Fruit fly (Drosophila melanogaster) whole organism, embryonic: ENCODE measurements around the gene RhoGAP19D.

Source experiments
- Abd-B ChIP-seq: fragments of 200-800 bp; sonication (Bioruptor generic); optimal IDR thresholded peaks from 2 replicates; lab custom pipeline; 2018; ENCODE audit warnings: missing biosample characterization, mild to moderate bottlenecking, missing genetic modification characterization, moderate library complexity
- B-H1 ChIP-seq: fragments of 200-800 bp; sonication (Bioruptor generic); IDR thresholded peaks from 3 replicates; pipeline ENCODE4 v1.3.6; 2022; ENCODE audit warnings: missing biosample characterization, missing genetic modification characterization
- CG10979 ChIP-seq: fragments of 200-800 bp; sonication (Bioruptor generic); optimal IDR thresholded peaks from 2 replicates; lab custom pipeline; 2018; ENCODE audit warnings: missing biosample characterization, mild to moderate bottlenecking, missing genetic modification characterization, moderate library complexity
- CG12219 ChIP-seq: fragments of 200-800 bp; sonication (Bioruptor generic); optimal IDR thresholded peaks from 3 replicates; lab custom pipeline; 2018; ENCODE audit warnings: missing biosample characterization, mild to moderate bottlenecking, missing genetic modification characterization
- CG12391 ChIP-seq: fragments of 200-800 bp; sonication (Bioruptor generic); optimal IDR thresholded peaks from 3 replicates; lab custom pipeline; 2018; ENCODE audit warnings: missing biosample characterization, mild to moderate bottlenecking, missing genetic modification characterization, moderate library complexity
- CG14014 ChIP-seq: fragments of 200-800 bp; sonication (Bioruptor generic); IDR thresholded peaks from 2 replicates; pipeline ENCODE4 v1.3.6; 2022; ENCODE audit warnings: missing biosample characterization, missing genetic modification characterization
- CG17359 ChIP-seq: fragments of 200-800 bp; sonication (Bioruptor generic); optimal IDR thresholded peaks from 3 replicates; lab custom pipeline; 2018; ENCODE audit warnings: missing biosample characterization, mild to moderate bottlenecking, missing genetic modification characterization, moderate library complexity
- CG17912 ChIP-seq: fragments of 200-800 bp; sonication (Bioruptor generic); optimal IDR thresholded peaks from 2 replicates; lab custom pipeline; 2018; ENCODE audit warnings: missing biosample characterization, mild to moderate bottlenecking, missing genetic modification characterization
- CG18262 ChIP-seq: fragments of 200-800 bp; optimal IDR thresholded peaks from 3 replicates; lab custom pipeline; 2019; ENCODE audit warnings: missing biosample characterization, mild to moderate bottlenecking, missing genetic modification characterization, moderate library complexity
- CG18619 ChIP-seq: fragments of 200-800 bp; sonication (Bioruptor generic); optimal IDR thresholded peaks from 3 replicates; lab custom pipeline; 2017; ENCODE audit warnings: missing biosample characterization, mild to moderate bottlenecking, missing genetic modification characterization
- CG2678 ChIP-seq: fragments of 200-800 bp; sonication (Bioruptor generic); optimal IDR thresholded peaks from 3 replicates; lab custom pipeline; 2019; ENCODE audit warnings: missing biosample characterization, mild to moderate bottlenecking, missing genetic modification characterization, moderate library complexity
- CG2712 ChIP-seq: fragments of 200-800 bp; optimal IDR thresholded peaks from 3 replicates; lab custom pipeline; 2019; ENCODE audit warnings: missing biosample characterization, mild to moderate bottlenecking, missing genetic modification characterization, moderate library complexity
- CG3065 ChIP-seq: fragments of 200-800 bp; sonication (Bioruptor generic); optimal IDR thresholded peaks from 2 replicates; lab custom pipeline; 2016; ENCODE audit warnings: missing biosample characterization, missing genetic modification characterization
- CG32767 ChIP-seq: fragments of 200-800 bp; sonication (Bioruptor generic); IDR thresholded peaks from 2 replicates; pipeline ENCODE4 v1.3.6; 2022; ENCODE audit warnings: missing biosample characterization, missing genetic modification characterization
- CG32772 ChIP-seq: fragments of 200-800 bp; sonication (Bioruptor generic); IDR thresholded peaks from 2 replicates; pipeline ENCODE4 v1.3.6; 2022; ENCODE audit warnings: missing biosample characterization, missing genetic modification characterization
- CG6765 ChIP-seq: fragments of 200-800 bp; sonication (Bioruptor generic); optimal IDR thresholded peaks from 3 replicates; lab custom pipeline; 2017; ENCODE audit warnings: missing biosample characterization, mild to moderate bottlenecking, missing genetic modification characterization
- CG7786 ChIP-seq: fragments of 200-800 bp; sonication (Bioruptor generic); optimal IDR thresholded peaks from 2 replicates; lab custom pipeline; 2016; ENCODE audit warnings: missing biosample characterization, missing genetic modification characterization
- CG9609 ChIP-seq: fragments of 200-800 bp; sonication (Bioruptor generic); optimal IDR thresholded peaks from 3 replicates; lab custom pipeline; 2016; ENCODE audit warnings: missing biosample characterization, missing genetic modification characterization
- HmgZ ChIP-seq: fragments of 200-800 bp; sonication (Bioruptor generic); optimal IDR thresholded peaks from 2 replicates; lab custom pipeline; 2018; ENCODE audit warnings: missing biosample characterization, mild to moderate bottlenecking, missing genetic modification characterization
- Med ChIP-seq: fragments of 200-800 bp; sonication (Bioruptor generic); peaks from one replicate; lab custom pipeline; 2016; ENCODE audit warnings: missing biosample characterization, missing genetic modification characterization, mild to moderate bottlenecking, inconsistent platforms, moderate library complexity
- NC2α ChIP-seq: fragments of 200-800 bp; sonication (Bioruptor generic); optimal IDR thresholded peaks from 2 replicates; lab custom pipeline; 2016; ENCODE audit warnings: missing biosample characterization, missing genetic modification characterization
- Pdp1 ChIP-seq, 2 experiments: fragments of 200-800 bp; sonication (Bioruptor generic); optimal IDR thresholded peaks; 3 replicates each; lab custom pipeline; 2016; ENCODE audit warnings: missing biosample characterization in 2 of 2, missing genetic modification characterization in 2 of 2, mild to moderate bottlenecking in 1 of 2, moderate library complexity in 1 of 2
- Sox102F ChIP-seq: fragments of 200-800 bp; sonication (Bioruptor generic); optimal IDR thresholded peaks from 2 replicates; lab custom pipeline; 2018; ENCODE audit warnings: missing biosample characterization, mild to moderate bottlenecking, missing genetic modification characterization, moderate library complexity
- az2 ChIP-seq: fragments of 200-800 bp; sonication (Bioruptor generic); optimal IDR thresholded peaks from 3 replicates; lab custom pipeline; 2016; ENCODE audit warnings: missing biosample characterization, missing genetic modification characterization
- br ChIP-seq: fragments of >200 bp; optimal IDR thresholded peaks from 2 replicates; lab custom pipeline; 2017
- bsh ChIP-seq, 2 experiments: fragments of 200-800 bp; sonication (Bioruptor generic); optimal IDR thresholded peaks; 2 replicates each; lab custom pipeline; 2017 to 2018; ENCODE audit warnings: mild to moderate bottlenecking in 2 of 2, missing biosample characterization in 2 of 2, missing genetic modification characterization in 2 of 2, moderate library complexity in 1 of 2
- chif ChIP-seq, 2 experiments: fragments of 200-800 bp; sonication (Bioruptor generic); optimal IDR thresholded peaks; 3 replicates each; lab custom pipeline; 2016; ENCODE audit warnings: missing biosample characterization in 2 of 2, missing genetic modification characterization in 2 of 2
- ci ChIP-seq: fragments of 200-800 bp; sonication (Bioruptor generic); IDR thresholded peaks from 3 replicates; pipeline ENCODE4 v1.3.6; 2022; ENCODE audit warnings: missing biosample characterization, missing genetic modification characterization
- crol ChIP-seq: fragments of 200-800 bp; sonication (Bioruptor generic); IDR thresholded peaks from 2 replicates; pipeline ENCODE4 v1.3.6; 2022; ENCODE audit warnings: missing biosample characterization, missing genetic modification characterization
- dpn ChIP-seq, 2 experiments: fragments of 200-800 bp; sonication (Bioruptor generic); optimal IDR thresholded peaks; 3 replicates each; lab custom pipeline; 2016; ENCODE audit warnings: missing biosample characterization in 2 of 2, missing genetic modification characterization in 2 of 2
- emc ChIP-seq: fragments of 200-800 bp; sonication (Bioruptor generic); optimal IDR thresholded peaks from 2 replicates; lab custom pipeline; 2016; ENCODE audit warnings: missing biosample characterization, missing genetic modification characterization
- eve ChIP-seq, 2 experiments: fragments of >200 bp; optimal IDR thresholded peaks; 2 replicates each; lab custom pipeline; 2017; ENCODE audit warnings: missing biosample characterization in 2 of 2, missing genetic modification characterization in 2 of 2
- fd102C ChIP-seq: fragments of 200-800 bp; sonication (Bioruptor generic); optimal IDR thresholded peaks from 2 replicates; lab custom pipeline; 2018; ENCODE audit warnings: missing biosample characterization, mild to moderate bottlenecking, missing genetic modification characterization, moderate library complexity
- hkb ChIP-seq, 2 experiments: fragments of 200-800 bp in 1 of 2; fragments of >200 bp in 1 of 2; sonication (Bioruptor generic) in 1 of 2; IDR thresholded peaks in 1 of 2; optimal IDR thresholded peaks in 1 of 2; 2 replicates each; pipeline versions ENCODE4 v1.3.6 to Lab custom; 2017 to 2022; ENCODE audit warnings: missing biosample characterization in 1 of 2, missing genetic modification characterization in 1 of 2
- kay ChIP-seq: fragments of 200-800 bp; sonication (Bioruptor generic); optimal IDR thresholded peaks from 2 replicates; lab custom pipeline; 2016; ENCODE audit warnings: missing biosample characterization, missing genetic modification characterization
- nmo ChIP-seq: fragments of 200-800 bp; sonication (Bioruptor generic); optimal IDR thresholded peaks from 2 replicates; lab custom pipeline; 2018; ENCODE audit warnings: missing biosample characterization, mild to moderate bottlenecking, missing genetic modification characterization, moderate library complexity
- onecut ChIP-seq: fragments of 200-800 bp; sonication (Bioruptor generic); IDR thresholded peaks from 2 replicates; pipeline ENCODE4 v1.3.6; 2022; ENCODE audit warnings: missing biosample characterization, missing genetic modification characterization
- peb ChIP-seq: fragments of 200-800 bp; sonication (Bioruptor generic); IDR thresholded peaks from 2 replicates; pipeline ENCODE4 v1.3.6; 2022; ENCODE audit warnings: missing biosample characterization, missing genetic modification characterization
- prd ChIP-seq, 3 experiments: fragments of >200 bp in 2 of 3; fragments of 200-800 bp in 1 of 3; sonication (Bioruptor generic) in 1 of 3; optimal IDR thresholded peaks in 2 of 3; IDR thresholded peaks in 1 of 3; 2 replicates in 2 of 3; 3 replicates in 1 of 3; pipeline versions ENCODE4 v1.3.6 to Lab custom; 2017 to 2022; ENCODE audit warnings: missing biosample characterization in 1 of 3, missing genetic modification characterization in 1 of 3
- psq ChIP-seq: fragments of 200-800 bp; sonication (Bioruptor generic); optimal IDR thresholded peaks from 2 replicates; lab custom pipeline; 2017; ENCODE audit warnings: missing biosample characterization, missing genetic modification characterization
- row ChIP-seq: fragments of 200-800 bp; sonication (Bioruptor generic); IDR thresholded peaks from 3 replicates; pipeline ENCODE4 v1.3.6; 2022; ENCODE audit warnings: missing biosample characterization, missing genetic modification characterization
- sens ChIP-seq: fragments of 200-800 bp; sonication (Bioruptor generic); peaks from one replicate; lab custom pipeline; 2016; ENCODE audit warnings: missing biosample characterization, missing genetic modification characterization
- slbo ChIP-seq: fragments of 200-800 bp; sonication (Bioruptor generic); IDR thresholded peaks from 2 replicates; pipeline ENCODE4 v1.3.6; 2022; ENCODE audit warnings: missing biosample characterization, missing genetic modification characterization
- sob ChIP-seq: fragments of 200-800 bp; sonication (Bioruptor generic); IDR thresholded peaks from 2 replicates; pipeline ENCODE4 v1.3.6; 2022; ENCODE audit warnings: missing biosample characterization, missing genetic modification characterization

RhoGAP19D gene

DNA sequence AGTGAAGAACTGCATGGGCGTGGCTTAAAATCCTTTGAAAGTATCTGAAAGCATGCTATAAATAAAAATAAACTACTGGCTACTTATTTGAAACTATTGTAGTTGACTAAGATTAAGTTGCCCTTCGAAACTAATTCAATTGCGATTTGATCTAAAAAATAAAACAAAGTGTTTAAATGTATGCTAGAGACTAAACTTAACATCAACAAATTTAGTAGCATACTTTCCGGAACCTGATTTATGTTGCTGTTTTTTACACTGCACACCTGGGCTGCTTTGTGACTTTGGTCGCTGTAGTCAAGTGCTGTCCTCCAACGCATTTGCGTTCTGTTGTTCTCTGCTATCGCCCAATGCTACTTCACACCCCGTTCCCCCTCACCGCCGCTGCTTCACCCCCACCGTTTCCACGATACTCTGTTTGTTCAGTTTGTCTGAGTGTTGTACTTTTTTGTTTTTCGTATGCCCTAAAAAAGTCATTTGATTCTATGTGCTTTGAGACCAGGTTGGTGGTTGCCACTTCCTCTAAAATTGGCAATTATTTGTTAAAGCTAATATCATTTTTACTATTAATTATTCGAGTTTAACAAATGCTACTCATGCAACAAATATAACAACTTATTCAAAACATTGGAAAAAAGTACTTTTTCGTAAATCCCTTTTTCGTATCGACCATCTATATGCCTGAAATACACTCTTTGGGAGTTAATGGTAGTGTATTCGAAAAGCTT lies 7.6 kb downstream of the RhoGAP19D start (continued):
- TF ChIP-seq CG2678 (peak; percentile 72), CG12219 (no peak), CG6765 (no peak), CG17912 (GFP tag; lab: Kevin White, UChicago) (no peak), peb (GFP tag; lab: Robert Waterston, UW) (no peak), kay (GFP tag; lab: Kevin White, UChicago) (no peak)

DNA sequence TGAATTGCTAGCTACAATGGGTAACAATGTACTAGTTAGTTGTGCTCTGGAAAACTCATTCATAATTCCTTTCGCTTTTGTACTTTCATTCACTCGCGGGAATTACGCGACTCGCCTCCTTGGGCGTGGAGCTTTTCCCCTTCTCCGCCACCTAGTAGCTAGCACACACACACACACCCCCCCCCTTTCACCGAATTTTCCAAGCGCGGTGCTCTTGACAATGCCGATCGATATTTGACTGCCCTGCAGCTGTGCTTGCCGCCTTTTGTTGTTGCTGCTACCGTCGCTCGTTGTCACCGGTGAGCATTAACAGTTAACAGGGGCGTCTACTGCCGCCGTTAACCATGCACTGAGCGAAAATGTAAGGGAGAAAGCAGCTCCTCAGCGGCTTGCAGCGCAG lies 8.2 kb downstream of the RhoGAP19D start:
- TF ChIP-seq Med (GFP tag; lab: Kevin White, UChicago) (peak; percentile 63), chif (GFP tag; optimal IDR thresholded peaks at IDR 0.05; lab: Kevin White, UChicago) (no peak), emc (GFP tag; lab: Kevin White, UChicago) (no peak), CG14014 (GFP tag; lab: Robert Waterston, UW) (0 out of 2 replicates have a peak, but pooled peaks have one; percentile 10), CG32772 (GFP tag; lab: Robert Waterston, UW) (0 out of 2 replicates have a peak, but pooled peaks have one; percentile 6), crol (peak; percentile 61; the same call in 1 of the 2 replicates), bsh (GFP tag; optimal IDR thresholded peaks at IDR 0.05; lab: Kevin White, UChicago) (no peak), fd102C (GFP tag; lab: Kevin White, UChicago) (no peak), onecut (GFP tag; lab: Robert Waterston, UW) (peak; percentile 94)

DNA sequence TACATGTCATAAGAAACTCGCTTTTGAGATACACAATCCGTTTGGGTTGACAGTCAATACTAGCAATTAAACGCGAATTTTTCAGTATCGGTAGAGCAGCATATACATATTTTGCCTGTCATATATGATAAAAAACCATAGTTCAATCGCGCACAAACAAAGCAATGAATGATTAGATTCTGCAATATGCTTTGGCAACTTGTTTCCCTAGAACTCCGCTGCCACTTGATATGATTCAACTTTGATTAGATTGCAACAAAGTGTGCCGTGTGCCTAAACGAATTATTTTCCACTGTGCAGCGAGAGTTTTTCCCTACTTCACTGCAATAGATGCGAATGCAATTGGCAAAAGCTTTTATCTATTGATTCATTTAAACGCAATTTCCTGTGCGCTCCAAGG lies 8.9 kb downstream of the RhoGAP19D start:
- no peak for TF ChIP-seq NC2α (GFP tag; lab: Kevin White, UChicago)
- peak in 1 of 2 experiments; percentile 7 for TF ChIP-seq eve (GFP tag; optimal IDR thresholded peaks at IDR 0.05; lab: Kevin White, UChicago)
- TF ChIP-seq B-H1 = 0 out of 3 replicates have a peak, but pooled peaks have one; percentile 2
- no peak for TF ChIP-seq br (lab: Kevin White, UChicago)

DNA sequence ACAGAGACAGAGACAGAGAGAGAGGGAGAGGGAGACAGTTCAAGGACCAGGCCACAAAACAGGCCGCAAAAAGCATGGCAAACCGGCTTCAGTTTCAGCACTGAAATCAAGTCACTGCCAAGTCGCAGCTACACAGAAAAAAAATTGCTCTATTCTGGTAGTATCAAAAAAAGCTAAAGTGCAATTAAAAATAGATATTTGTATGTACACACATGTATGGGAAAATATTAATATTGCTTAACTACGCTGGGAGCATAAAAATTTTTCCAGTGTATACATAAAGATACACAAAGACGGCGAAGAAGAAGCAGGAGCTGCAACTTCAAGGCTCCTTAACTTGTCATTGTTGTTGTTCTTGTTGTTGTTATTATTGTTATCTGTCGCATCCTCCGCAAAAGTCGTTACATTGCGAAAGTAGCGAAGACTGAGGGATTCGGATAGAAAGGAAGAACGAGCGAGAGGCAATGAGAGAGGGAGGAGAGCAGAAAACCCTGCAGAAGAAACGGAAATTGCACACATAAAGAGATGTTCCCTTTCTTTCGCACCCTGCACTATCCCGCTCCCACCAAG lies 9.4 kb downstream of the RhoGAP19D start:
- TF ChIP-seq az2 (GFP tag; lab: Kevin White, UChicago) (peak; percentile 46), CG9609 (GFP tag; lab: Kevin White, UChicago) (peak; percentile 35), sob (GFP tag; lab: Robert Waterston, UW) (peak; percentile 23; the same call in 1 of the 2 replicates), CG12391 (peak; percentile 44), row (GFP tag; lab: Robert Waterston, UW) (peak; percentile 47), psq (peak; percentile 4), Sox102F (GFP tag; lab: Kevin White, UChicago) (peak; percentile 63), HmgZ (no peak), CG32767 (GFP tag; lab: Robert Waterston, UW) (no peak), sens (GFP tag; lab: Kevin White, UChicago) (peak; percentile 89), CG18619 (peak; percentile 7), CG3065 (GFP tag; lab: Kevin White, UChicago) (no peak), CG18262 (tag; lab: Kevin White, UChicago) (peak; percentile 10), CG2712 (tag; lab: Kevin White, UChicago) (peak; percentile 52), nmo (GFP tag; lab: Kevin White, UChicago) (peak; percentile 50), slbo (GFP tag; lab: Robert Waterston, UW) (peak; percentile 72), CG7786 (GFP tag; lab: Kevin White, UChicago) (peak; percentile 1), ci (GFP tag; lab: Robert Waterston, UW) (0 out of 3 replicates have a peak, but pooled peaks have one; percentile 47), dpn (GFP tag; optimal IDR thresholded peaks at IDR 0.05; lab: Kevin White, UChicago) (peak; percentile 22 to 35), CG10979 (tag; lab: Kevin White, UChicago) (no peak), CG17359 (tag; lab: Kevin White, UChicago) (peak; percentile 4), prd (optimal IDR thresholded peaks at IDR 0.05; lab: Kevin White, UChicago) (no peak), prd (GFP tag; IDR thresholded peaks at IDR 0.05; lab: Robert Waterston, UW) (peak; percentile 51; the same call in 1 of the 3 replicates), Pdp1 (GFP tag; optimal IDR thresholded peaks at IDR 0.05; lab: Kevin White, UChicago) (peak; percentile 5 to 25), hkb (optimal IDR thresholded peaks at IDR 0.05; lab: Kevin White, UChicago) (no peak), hkb (GFP tag; IDR thresholded peaks at IDR 0.05; lab: Robert Waterston, UW) (peak; percentile 39; the same call in 1 of the 2 replicates), Abd-B (GFP tag; lab: Kevin White, UChicago) (peak; percentile 0)
